Worm (Caenorhabditis elegans) whole organism, dauer: ENCODE results near the gene rbm-26.

Experiments
- unc-62 ChIP-seq: sonication (generic microtip); optimal IDR thresholded peaks from 2 replicates; lab custom pipeline; 2017; ENCODE audit warnings: missing biosample characterization, missing genetic modification reagents, missing genetic modification characterization

rbm-26 gene

ce11 chrIII:5744579-5744978 is 33.2 kb downstream of the rbm-26 start, which contains the start of gene B0244.5:
Gene B0244.5, plus strand, starts transcription at chrIII:5744879.
- TF ChIP-seq unc-62, result no peak

ce11 chrIII:5747185-5747584 is 35.8 kb downstream of the rbm-26 start, which contains the start of gene B0244.4:
Gene B0244.4, plus strand, starts transcription at chrIII:5747485.
- no peak for TF ChIP-seq unc-62

ce11 chrIII:5748360-5748759 is 37.0 kb downstream of the rbm-26 start:
- no peak for TF ChIP-seq unc-62

- no peak for TF ChIP-seq unc-62
These were observed 39.2 kb downstream of the rbm-26 start for ce11 chrIII:5750503-5750902.

- no peak for TF ChIP-seq unc-62
These were observed 43.9 kb downstream of the rbm-26 start, which contains the start of gene ida-1 for ce11 chrIII:5755204-5755603. Gene ida-1, plus strand, starts transcription at chrIII:5755539.

ce11 chrIII:5757492-5758045 is 46.2 kb downstream of the rbm-26 start:
- TF ChIP-seq unc-62, result no peak

- no peak for TF ChIP-seq unc-62
These were observed 47.3 kb downstream of the rbm-26 start for ce11 chrIII:5758519-5759099.

- no peak for TF ChIP-seq unc-62
These were observed 49.4 kb downstream of the rbm-26 start for ce11 chrIII:5760721-5761120.

ce11 chrIII:5761886-5762285 is 50.5 kb downstream of the rbm-26 start:
- TF ChIP-seq unc-62, result no peak

- TF ChIP-seq unc-62, result no peak
These were observed 52.6 kb downstream of the rbm-26 start for ce11 chrIII:5763988-5764387.
